Fruit fly (Drosophila melanogaster) S2 (cell line): ENCODE measurements around the gene alpha-Est5.

Experiments used
- CG8478 ChIP-seq: fragments of >200 bp; optimal IDR thresholded peaks from 2 replicates; lab custom pipeline; 2018
- CTCF ChIP-seq, 2 experiments: fragments of >200 bp; optimal IDR thresholded peaks; 2 replicates each; lab custom pipeline; 2018

Gene alpha-Est5

dm6 chr3R:7536281-7536680 is at the start of gene alpha-Est5:
alpha-Est5 (minus strand) TSS chr3R:7536390.
- no peak for TF ChIP-seq CTCF (optimal IDR thresholded peaks at IDR 0.05; lab: Kevin White, UChicago)
- no peak for TF ChIP-seq CG8478 (lab: Kevin White, UChicago)

- TF ChIP-seq CTCF (optimal IDR thresholded peaks at IDR 0.05; lab: Kevin White, UChicago) (no peak), CG8478 (lab: Kevin White, UChicago) (no peak)
Measured at dm6 chr3R:7572237-7572636, 36.0 kb upstream of the alpha-Est5 start.

dm6 chr3R:7551708-7552107 is 15.5 kb upstream of the alpha-Est5 start, which contains the start of gene CG45545:
CG45545 (plus strand) TSS chr3R:7552008.
- TF ChIP-seq CG8478 (lab: Kevin White, UChicago) (no peak), CTCF (optimal IDR thresholded peaks at IDR 0.05; lab: Kevin White, UChicago) (no peak)

DNA sequence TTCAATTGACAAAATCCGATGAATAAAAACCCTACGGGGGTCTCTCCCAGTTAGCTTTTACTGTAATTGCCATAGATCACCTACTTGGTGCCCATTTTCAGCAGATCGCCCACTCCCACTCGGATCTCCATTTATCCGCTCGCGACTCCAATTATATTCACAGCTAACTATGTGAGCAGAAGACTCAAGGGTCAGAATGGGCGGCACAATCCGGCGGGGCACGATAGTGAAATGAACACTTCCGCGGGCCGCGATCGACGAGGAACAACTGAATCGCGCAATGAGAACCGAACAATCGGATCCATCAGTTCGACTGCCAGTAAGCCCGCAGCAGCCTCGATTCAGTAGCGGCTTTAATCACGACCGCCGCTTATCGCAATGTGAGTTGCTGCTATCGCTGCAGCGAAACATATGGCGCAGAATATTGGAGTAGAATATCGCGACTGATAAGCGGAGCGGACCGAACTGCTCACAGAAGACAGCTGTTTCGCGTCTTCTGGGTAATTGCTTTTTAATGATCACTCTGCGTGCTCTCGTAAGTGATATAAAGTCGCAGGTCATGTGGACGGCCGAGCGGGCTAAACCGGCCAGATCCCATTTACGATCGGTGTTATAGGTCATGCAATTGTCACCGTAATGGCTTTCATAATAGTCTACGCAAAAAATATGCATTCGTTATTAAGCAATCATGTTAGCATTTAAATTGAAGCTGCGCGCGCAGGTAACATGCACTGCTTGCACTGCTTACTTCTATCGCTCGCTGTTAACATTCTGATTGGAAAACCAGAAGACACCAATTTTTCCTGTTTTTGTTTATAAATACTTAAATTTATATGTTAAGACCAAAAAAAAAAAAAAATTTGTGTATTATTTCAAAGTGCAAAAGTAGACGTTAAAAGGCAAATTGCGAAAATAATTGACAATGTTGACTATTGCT is 12.9 kb upstream of the alpha-Est5 start, which contains the start of gene alpha-Est1:
TSS of gene alpha-Est1 (minus strand) at position 317 of the 937 bp plus-strand sequence.
- TF ChIP-seq CTCF (optimal IDR thresholded peaks at IDR 0.05; lab: Kevin White, UChicago), result no peak
- no peak for TF ChIP-seq CG8478 (lab: Kevin White, UChicago)

DNA sequence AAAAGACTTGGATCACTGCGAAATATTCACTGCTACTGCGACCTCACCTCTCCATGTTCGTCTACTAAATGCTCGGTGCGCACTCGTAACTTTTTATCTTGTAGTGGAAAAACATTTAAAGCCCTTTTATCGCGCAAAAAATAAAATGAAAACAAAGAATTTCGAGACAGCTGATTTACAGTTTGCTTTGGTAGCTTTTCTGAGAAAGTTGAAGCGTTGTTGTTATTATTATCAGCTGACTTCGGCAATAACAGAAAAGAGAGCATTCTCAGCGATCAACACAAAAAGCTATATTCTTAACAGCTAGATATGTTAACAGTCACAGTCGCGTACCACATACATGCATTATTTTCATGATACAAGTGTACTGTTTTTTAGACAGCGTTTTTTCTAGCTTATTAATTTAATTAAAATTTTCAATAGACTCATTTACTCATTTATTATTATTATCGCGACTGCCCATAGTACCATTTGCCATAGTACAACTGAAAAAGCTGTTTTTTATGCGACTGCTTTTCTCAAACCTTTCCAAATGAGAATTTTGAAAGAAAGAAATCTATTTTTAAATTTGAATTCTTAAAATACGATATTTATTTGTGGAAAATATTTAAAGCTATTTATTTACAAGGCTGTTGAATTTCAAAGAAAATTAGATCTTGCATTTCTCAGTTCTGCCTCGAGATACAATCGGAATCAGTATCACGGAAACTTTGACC is 5.1 kb upstream of the alpha-Est5 start, which contains the start of the genes alpha-Est3 and alpha-Est2:
TSS of gene alpha-Est3 (minus strand) at position 487 of the 716 bp plus-strand sequence.
TSS of gene alpha-Est2 (plus strand) at position 666 of the 716 bp plus-strand sequence.
- TF ChIP-seq CG8478 (lab: Kevin White, UChicago), result no peak
- TF ChIP-seq CTCF (optimal IDR thresholded peaks at IDR 0.05; lab: Kevin White, UChicago), result no peak

- TF ChIP-seq CTCF (optimal IDR thresholded peaks at IDR 0.05; lab: Kevin White, UChicago), result no peak
- TF ChIP-seq CG8478 (lab: Kevin White, UChicago), result no peak
Measured at dm6 chr3R:7538435-7538834, 2.2 kb upstream of the alpha-Est5 start, which contains the start of gene alpha-Est4. alpha-Est4 (minus strand) TSS chr3R:7538615.

DNA sequence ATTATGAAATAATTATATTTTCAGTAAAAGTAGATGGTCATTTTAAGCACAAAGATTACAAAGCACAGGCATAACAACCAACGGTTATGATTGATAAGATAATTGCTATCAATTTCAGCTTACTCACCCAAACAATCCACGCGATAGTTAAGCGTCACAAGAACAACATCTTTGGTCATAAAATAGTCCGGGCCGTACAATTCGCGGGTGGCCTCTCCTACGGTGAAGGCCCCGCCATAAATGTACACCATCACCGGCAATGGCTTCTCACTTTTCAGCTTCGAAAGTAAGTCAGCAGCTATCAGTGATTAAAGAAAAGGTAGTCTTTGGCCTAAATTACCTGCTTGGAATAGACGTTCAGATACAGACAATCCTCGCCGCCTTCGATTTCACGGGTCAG is 584 bp downstream of the alpha-Est5 start:
- TF ChIP-seq CG8478 (lab: Kevin White, UChicago), result no peak
- TF ChIP-seq CTCF (optimal IDR thresholded peaks at IDR 0.05; lab: Kevin White, UChicago), result no peak

DNA sequence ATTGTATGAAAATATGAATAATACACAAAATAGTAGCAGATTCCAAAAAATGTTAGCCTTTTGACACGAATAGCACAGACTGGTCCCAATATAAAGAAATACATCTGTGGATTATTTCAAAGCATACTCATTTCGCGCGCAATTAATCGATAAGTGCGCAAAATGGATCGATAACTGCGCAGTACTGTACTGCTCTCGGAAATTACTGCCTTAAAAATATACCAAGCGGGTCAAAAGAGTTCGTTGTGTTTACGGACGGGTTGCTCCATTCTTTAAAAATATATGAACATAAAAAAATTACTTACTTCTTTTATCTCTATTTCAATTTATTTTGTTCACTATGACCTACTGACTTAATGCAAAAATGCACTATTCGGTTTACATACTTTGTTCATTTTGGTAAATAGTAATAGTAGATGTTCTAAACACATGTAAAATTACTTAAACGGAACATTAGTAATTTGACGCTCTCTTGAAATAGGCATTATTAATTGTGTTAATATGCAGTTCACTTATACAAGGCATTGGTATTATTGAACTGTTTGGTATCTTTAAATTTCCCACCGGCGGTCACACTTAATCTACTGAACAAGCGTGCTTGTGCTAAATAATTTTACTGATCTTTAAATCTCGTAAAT is 5.9 kb downstream of the alpha-Est5 start, which contains the start of the genes Rtnl2 and alphaTub84D:
TSS of gene Rtnl2 (minus strand) at position 58 of the 638 bp plus-strand sequence.
TSS of gene alphaTub84D (plus strand) at position 570 of the 638 bp plus-strand sequence.
- TF ChIP-seq CTCF (optimal IDR thresholded peaks at IDR 0.05; lab: Kevin White, UChicago) (no peak), CG8478 (lab: Kevin White, UChicago) (no peak)

- TF ChIP-seq CG8478 (lab: Kevin White, UChicago) (no peak), CTCF (optimal IDR thresholded peaks at IDR 0.05; lab: Kevin White, UChicago) (no peak)
Measured at dm6 chr3R:7528677-7529076, 7.5 kb downstream of the alpha-Est5 start, which contains the start of gene alpha-Est6. alpha-Est6 (minus strand) TSS chr3R:7528777.

DNA sequence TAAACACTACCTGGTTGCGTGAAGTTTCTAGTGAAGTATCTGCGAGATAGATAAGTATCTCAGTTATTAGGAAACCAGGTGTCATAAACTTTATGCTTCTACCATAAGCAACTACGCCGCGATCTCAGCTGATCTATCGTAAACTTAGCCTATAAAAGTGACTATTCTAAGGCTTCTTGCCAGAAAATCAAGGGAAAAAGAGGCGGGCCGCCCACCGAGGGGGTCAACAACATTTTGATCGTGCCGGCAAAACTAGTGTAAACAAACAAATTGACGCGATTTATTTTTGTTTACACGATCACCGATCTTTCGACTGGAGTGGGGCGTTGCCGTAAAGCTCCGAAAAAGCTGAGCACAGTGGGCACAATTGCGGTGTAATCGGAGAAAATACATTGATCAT is 12.0 kb downstream of the alpha-Est5 start:
- TF ChIP-seq CG8478 (lab: Kevin White, UChicago) (no peak), CTCF (optimal IDR thresholded peaks at IDR 0.05; lab: Kevin White, UChicago) (no peak)

- TF ChIP-seq CTCF (optimal IDR thresholded peaks at IDR 0.05; lab: Kevin White, UChicago) (no peak), CG8478 (lab: Kevin White, UChicago) (no peak)
Measured at dm6 chr3R:7523594-7523993, 12.6 kb downstream of the alpha-Est5 start, which contains the start of gene alpha-Est7. alpha-Est7 (minus strand) TSS chr3R:7523753.

- TF ChIP-seq CTCF (optimal IDR thresholded peaks at IDR 0.05; lab: Kevin White, UChicago) (no peak), CG8478 (lab: Kevin White, UChicago) (no peak)
Measured at dm6 chr3R:7522266-7522955, 13.8 kb downstream of the alpha-Est5 start.

- TF ChIP-seq CG8478 (lab: Kevin White, UChicago) (no peak), CTCF (optimal IDR thresholded peaks at IDR 0.05; lab: Kevin White, UChicago) (no peak)
Measured at dm6 chr3R:7519356-7519755, 16.8 kb downstream of the alpha-Est5 start, which contains the start of gene Ubc84D. Ubc84D (minus strand) TSS chr3R:7519456.
